Worm (Caenorhabditis elegans) whole organism, early embryonic: ENCODE measurements around the gene srsx-5.

ENCODE experiments used
- ama-1 ChIP-seq: fragments of 150-350 bp; optimal IDR thresholded peaks from 2 replicates; lab custom pipeline; 2014
- tbx-11 ChIP-seq: fragments of 200-800 bp; sonication (Bioruptor generic); IDR thresholded peaks from 2 replicates; pipeline ENCODE4 v1.3.6; 2022; ENCODE audit warnings: missing genetic modification characterization, missing compliant biosample characterization

- TF ChIP-seq ama-1 (lab: Kevin White, UChicago) (no peak), tbx-11 (GFP tag; lab: Robert Waterston, UW) (no peak)
Measured at ce11 chrV:7904389-7904788, 24.4 kb upstream of the srsx-5 start.
